Fruit fly (Drosophila melanogaster) whole organism, prepupa: ENCODE measurements around the gene fbl.

Experiments used
- Blimp-1 ChIP-seq: fragments of 200-800 bp; sonication (Bioruptor generic); optimal IDR thresholded peaks from 3 replicates; lab custom pipeline; 2017; ENCODE audit warnings: missing biosample characterization, missing genetic modification characterization, mild to moderate bottlenecking, moderate library complexity, missing genetic modification reagents
- CG10631 ChIP-seq: fragments of 200-800 bp; sonication (Bioruptor generic); optimal IDR thresholded peaks from 2 replicates; lab custom pipeline; 2016; ENCODE audit warnings: missing biosample characterization, missing genetic modification characterization
- CG10669 ChIP-seq: fragments of 200-800 bp; sonication (Bioruptor generic); optimal IDR thresholded peaks from 3 replicates; lab custom pipeline; 2018; ENCODE audit warnings: missing biosample characterization, mild to moderate bottlenecking, missing genetic modification characterization, moderate library complexity
- CG11762 ChIP-seq: fragments of 200-800 bp; sonication (Bioruptor generic); optimal IDR thresholded peaks from 3 replicates; lab custom pipeline; 2016; ENCODE audit warnings: missing biosample characterization, missing genetic modification characterization; ENCODE audit not compliant: insufficient read depth
- CG11902 ChIP-seq: fragments of 200-800 bp; sonication (Bioruptor generic); optimal IDR thresholded peaks from 3 replicates; lab custom pipeline; 2016; ENCODE audit warnings: missing biosample characterization, missing genetic modification characterization
- CG1621 ChIP-seq: fragments of 200-800 bp; sonication (Bioruptor generic); optimal IDR thresholded peaks from 3 replicates; lab custom pipeline; 2018; ENCODE audit warnings: missing biosample characterization, mild to moderate bottlenecking, missing genetic modification characterization
- CG16779 ChIP-seq: fragments of 200-800 bp; sonication (Bioruptor generic); optimal IDR thresholded peaks from 3 replicates; lab custom pipeline; 2017; ENCODE audit warnings: missing biosample characterization, mild to moderate bottlenecking, missing genetic modification characterization
- CG3032 ChIP-seq: fragments of 200-800 bp; optimal IDR thresholded peaks from 2 replicates; lab custom pipeline; 2019; ENCODE audit warnings: missing biosample characterization, mild to moderate bottlenecking, missing genetic modification characterization, moderate library complexity
- CG31627 ChIP-seq: fragments of 200-800 bp; sonication (Bioruptor generic); optimal IDR thresholded peaks from 3 replicates; lab custom pipeline; 2016; ENCODE audit warnings: missing biosample characterization, missing genetic modification characterization
- CG32006 ChIP-seq: fragments of 200-800 bp; sonication (Bioruptor generic); optimal IDR thresholded peaks from 3 replicates; lab custom pipeline; 2017; ENCODE audit warnings: missing biosample characterization, mild to moderate bottlenecking, missing genetic modification characterization
- CG3919 ChIP-seq: fragments of 200-800 bp; sonication (Bioruptor generic); optimal IDR thresholded peaks from 3 replicates; lab custom pipeline; 2016; ENCODE audit warnings: missing biosample characterization, missing genetic modification characterization
- CG4318 ChIP-seq: fragments of 200-800 bp; sonication (Bioruptor generic); optimal IDR thresholded peaks from 3 replicates; lab custom pipeline; 2017; ENCODE audit warnings: missing biosample characterization, mild to moderate bottlenecking, missing genetic modification characterization
- CG6163 ChIP-seq: fragments of 200-800 bp; sonication (Bioruptor generic); IDR thresholded peaks from 3 replicates; pipeline ENCODE4 v1.3.6; 2022; ENCODE audit warnings: missing biosample characterization, missing genetic modification characterization
- CG6276 ChIP-seq: fragments of 200-800 bp; sonication (Bioruptor generic); optimal IDR thresholded peaks from 2 replicates; lab custom pipeline; 2017; ENCODE audit warnings: missing biosample characterization, mild to moderate bottlenecking, missing genetic modification characterization
- CG6792 ChIP-seq: fragments of 200-800 bp; sonication (Bioruptor generic); optimal IDR thresholded peaks from 3 replicates; lab custom pipeline; 2016; ENCODE audit warnings: missing biosample characterization, missing genetic modification characterization
- CG6808 ChIP-seq: fragments of 200-800 bp; sonication (Bioruptor generic); optimal IDR thresholded peaks from 3 replicates; lab custom pipeline; 2017; ENCODE audit warnings: missing biosample characterization, missing genetic modification characterization, mild to moderate bottlenecking, moderate library complexity, missing genetic modification reagents
- CG6854 ChIP-seq: fragments of 200-800 bp; sonication (Bioruptor generic); optimal IDR thresholded peaks from 2 replicates; lab custom pipeline; 2017; ENCODE audit warnings: missing biosample characterization, mild to moderate bottlenecking, missing genetic modification characterization
- CG7368 ChIP-seq: fragments of 200-800 bp; sonication (Bioruptor generic); optimal IDR thresholded peaks from 3 replicates; lab custom pipeline; 2016; ENCODE audit warnings: missing biosample characterization, missing genetic modification characterization
- CG8119 ChIP-seq: fragments of 200-800 bp; sonication (Bioruptor generic); IDR thresholded peaks from 3 replicates; pipeline ENCODE4 v1.3.6; 2022; ENCODE audit warnings: missing biosample characterization, missing genetic modification characterization
- CG8632 ChIP-seq: fragments of 200-800 bp; sonication (Bioruptor generic); optimal IDR thresholded peaks from 3 replicates; lab custom pipeline; 2016; ENCODE audit warnings: missing biosample characterization, missing genetic modification characterization
- CG9139 ChIP-seq: fragments of 200-800 bp; sonication (Bioruptor generic); optimal IDR thresholded peaks from 3 replicates; lab custom pipeline; 2017; ENCODE audit warnings: missing biosample characterization, mild to moderate bottlenecking, missing genetic modification characterization
- Eip75B ChIP-seq: fragments of 200-800 bp; sonication (Bioruptor generic); optimal IDR thresholded peaks from 3 replicates; lab custom pipeline; 2016; ENCODE audit warnings: missing biosample characterization, missing genetic modification characterization
- Eip78C ChIP-seq: fragments of 200-800 bp; sonication (Bioruptor generic); peaks from one replicate; lab custom pipeline; 2016; ENCODE audit warnings: missing biosample characterization, missing genetic modification characterization
- Eip93F ChIP-seq: fragments of 200-800 bp; sonication (Bioruptor generic); optimal IDR thresholded peaks from 2 replicates; lab custom pipeline; 2016; ENCODE audit warnings: missing biosample characterization, mild to moderate bottlenecking, missing genetic modification characterization
- Ets21C ChIP-seq: fragments of 200-800 bp; sonication (Bioruptor generic); optimal IDR thresholded peaks from 3 replicates; lab custom pipeline; 2016; ENCODE audit warnings: missing biosample characterization, missing genetic modification characterization
- Ets96B ChIP-seq: fragments of 200-800 bp; optimal IDR thresholded peaks from 2 replicates; lab custom pipeline; 2019; ENCODE audit warnings: missing biosample characterization, mild to moderate bottlenecking, missing genetic modification characterization, moderate library complexity
- Gug ChIP-seq: fragments of 200-800 bp; sonication (Bioruptor generic); IDR thresholded peaks from 2 replicates; pipeline ENCODE4 v1.3.6; 2022; ENCODE audit warnings: missing biosample characterization, missing genetic modification characterization
- Hr38 ChIP-seq: sonication (Bioruptor generic); optimal IDR thresholded peaks from 2 replicates; lab custom pipeline; 2016; ENCODE audit warnings: missing biosample characterization, missing genetic modification characterization
- Hr39 ChIP-seq: fragments of 200-800 bp; sonication (Bioruptor generic); optimal IDR thresholded peaks from 2 replicates; lab custom pipeline; 2016; ENCODE audit warnings: missing biosample characterization, missing genetic modification characterization
- Hr4 ChIP-seq: fragments of 200-800 bp; sonication (Bioruptor generic); optimal IDR thresholded peaks from 3 replicates; lab custom pipeline; 2016; ENCODE audit warnings: missing biosample characterization, missing genetic modification characterization
- Lpt ChIP-seq: fragments of 200-800 bp; sonication (Bioruptor generic); optimal IDR thresholded peaks from 3 replicates; lab custom pipeline; 2016; ENCODE audit warnings: missing biosample characterization, missing genetic modification characterization
- Met ChIP-seq: fragments of 200-800 bp; sonication (Bioruptor generic); optimal IDR thresholded peaks from 3 replicates; lab custom pipeline; 2016; ENCODE audit warnings: missing biosample characterization, missing genetic modification characterization
- OdsH ChIP-seq: fragments of 200-800 bp; sonication (Bioruptor generic); optimal IDR thresholded peaks from 3 replicates; lab custom pipeline; 2016; ENCODE audit warnings: missing biosample characterization, missing genetic modification characterization
- Smox ChIP-seq: fragments of 200-800 bp; sonication (Bioruptor generic); optimal IDR thresholded peaks from 3 replicates; lab custom pipeline; 2016; ENCODE audit warnings: missing biosample characterization, missing genetic modification characterization
- Sox102F ChIP-seq: fragments of 200-800 bp; sonication (Bioruptor generic); optimal IDR thresholded peaks from 2 replicates; lab custom pipeline; 2016; ENCODE audit warnings: missing biosample characterization, mild to moderate bottlenecking, missing genetic modification characterization
- Sox15 ChIP-seq: fragments of 200-800 bp; sonication (Bioruptor generic); optimal IDR thresholded peaks from 3 replicates; lab custom pipeline; 2016; ENCODE audit warnings: missing biosample characterization, missing genetic modification characterization
- achi ChIP-seq: fragments of 200-800 bp; sonication (Bioruptor generic); optimal IDR thresholded peaks from 3 replicates; lab custom pipeline; 2016; ENCODE audit warnings: missing biosample characterization, missing genetic modification characterization
- acj6 ChIP-seq: fragments of 200-800 bp; sonication (Bioruptor generic); optimal IDR thresholded peaks from 3 replicates; lab custom pipeline; 2016; ENCODE audit warnings: missing biosample characterization, missing genetic modification characterization
- cyc ChIP-seq: fragments of 200-800 bp; sonication (Bioruptor generic); optimal IDR thresholded peaks from 3 replicates; lab custom pipeline; 2016; ENCODE audit warnings: missing biosample characterization, missing genetic modification characterization
- dac ChIP-seq: fragments of 200-800 bp; sonication (Bioruptor generic); optimal IDR thresholded peaks from 2 replicates; lab custom pipeline; 2017; ENCODE audit warnings: missing biosample characterization, mild to moderate bottlenecking, missing genetic modification characterization
- dsx ChIP-seq: fragments of 200-800 bp; optimal IDR thresholded peaks from 3 replicates; lab custom pipeline; 2019; ENCODE audit warnings: missing biosample characterization, mild to moderate bottlenecking, missing genetic modification characterization, moderate library complexity; ENCODE audit not compliant: poor library complexity, severe bottlenecking
- eg ChIP-seq: fragments of 200-800 bp; sonication (Bioruptor generic); IDR thresholded peaks from 3 replicates; pipeline ENCODE4 v1.3.6; 2022; ENCODE audit warnings: missing biosample characterization, missing genetic modification characterization
- esn ChIP-seq: fragments of 200-800 bp; sonication (Bioruptor generic); optimal IDR thresholded peaks from 2 replicates; lab custom pipeline; 2016; ENCODE audit warnings: missing biosample characterization, mild to moderate bottlenecking, missing genetic modification characterization, moderate library complexity
- fd85E ChIP-seq: fragments of 200-800 bp; sonication (Bioruptor generic); optimal IDR thresholded peaks from 3 replicates; lab custom pipeline; 2016; ENCODE audit warnings: missing biosample characterization, missing genetic modification characterization
- fkh ChIP-seq: fragments of 200-800 bp; sonication (Bioruptor generic); optimal IDR thresholded peaks from 3 replicates; lab custom pipeline; 2017; ENCODE audit warnings: missing biosample characterization, mild to moderate bottlenecking, missing genetic modification characterization, moderate library complexity
- lz ChIP-seq: fragments of 200-800 bp; sonication (Bioruptor generic); optimal IDR thresholded peaks from 3 replicates; lab custom pipeline; 2016; ENCODE audit warnings: missing biosample characterization, missing genetic modification characterization
- pdm3 ChIP-seq: fragments of 200-800 bp; sonication (Bioruptor generic); optimal IDR thresholded peaks from 3 replicates; lab custom pipeline; 2016; ENCODE audit warnings: missing biosample characterization, missing genetic modification characterization
- ss ChIP-seq, 2 experiments: fragments of 200-800 bp; sonication (Bioruptor generic); optimal IDR thresholded peaks; 2 replicates in 1 of 2; 3 replicates in 1 of 2; lab custom pipeline; 2017 to 2018; ENCODE audit warnings: mild to moderate bottlenecking in 2 of 2, missing biosample characterization in 2 of 2, missing genetic modification characterization in 2 of 2, moderate library complexity in 1 of 2
- svp ChIP-seq: fragments of 200-800 bp; sonication (Bioruptor generic); peaks from one replicate; lab custom pipeline; 2016; ENCODE audit warnings: missing biosample characterization, missing genetic modification characterization
- topi ChIP-seq: fragments of 200-800 bp; sonication (Bioruptor generic); optimal IDR thresholded peaks from 3 replicates; lab custom pipeline; 2016; ENCODE audit warnings: missing biosample characterization, missing genetic modification characterization
- vri ChIP-seq: fragments of 200-800 bp; sonication (Bioruptor generic); optimal IDR thresholded peaks from 3 replicates; lab custom pipeline; 2016; ENCODE audit warnings: missing biosample characterization, mild to moderate bottlenecking, missing genetic modification characterization

Gene fbl

DNA sequence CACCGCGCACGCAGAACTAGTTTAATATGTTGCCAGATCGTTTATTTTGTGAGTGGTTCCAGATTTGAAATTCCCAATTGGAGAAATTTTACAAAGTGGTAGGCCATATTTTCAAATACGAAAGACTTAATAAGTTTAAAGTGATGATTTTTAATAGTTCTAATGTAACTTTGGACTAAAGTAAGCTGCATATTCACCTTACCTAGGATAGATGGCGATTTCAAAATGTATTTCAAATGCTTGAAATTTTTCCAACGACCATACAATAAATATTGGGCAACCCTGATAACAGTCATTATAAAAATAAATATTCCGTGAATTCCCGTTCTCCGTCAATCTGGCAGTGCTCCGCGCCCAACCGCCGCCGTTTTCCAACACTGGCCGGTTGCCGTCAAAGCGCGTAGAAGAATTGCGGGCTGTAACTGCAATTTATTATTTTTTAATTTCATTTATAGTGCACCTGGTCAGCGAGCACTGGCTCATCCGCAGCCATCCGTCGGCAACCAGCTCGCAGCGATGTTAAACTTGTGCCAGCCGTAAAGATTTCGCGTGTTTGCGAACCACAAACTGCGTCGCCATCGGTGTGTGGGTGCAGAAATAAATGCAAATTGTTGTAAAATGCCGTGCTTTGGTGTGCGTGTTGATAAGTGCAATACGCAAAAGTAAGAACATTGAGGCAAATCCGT is 8.2 kb upstream of the fbl start, which contains the start of the genes Ide and RhoBTB:
Ide (minus strand) TSS at position 19 of the 686 bp plus-strand sequence.
RhoBTB (plus strand) TSS at position 365 of the 686 bp plus-strand sequence.
- TF ChIP-seq CG32006 (GFP tag; lab: Kevin White, UChicago) (peak; percentile 84), CG8119 (GFP tag; lab: Robert Waterston, UW) (peak; percentile 42; the same call in 1 of the 3 replicates), Eip78C (GFP tag; lab: Kevin White, UChicago) (peak; percentile 83), CG9139 (GFP tag; lab: Kevin White, UChicago) (no peak), CG10631 (GFP tag; lab: Kevin White, UChicago) (peak; percentile 86), CG7368 (GFP tag; lab: Kevin White, UChicago) (peak; percentile 55), Sox102F (GFP tag; lab: Kevin White, UChicago) (no peak), CG8632 (GFP tag; lab: Kevin White, UChicago) (peak; percentile 53), Smox (GFP tag; lab: Kevin White, UChicago) (no peak), dac (GFP tag; lab: Kevin White, UChicago) (peak; percentile 51), ss (GFP tag; optimal IDR thresholded peaks at IDR 0.05; lab: Kevin White, UChicago) (peak in 1 of 2 experiments; percentile 45), esn (GFP tag; lab: Kevin White, UChicago) (peak; percentile 80), Gug (GFP tag; lab: Robert Waterston, UW) (peak; percentile 81), CG4318 (GFP tag; lab: Kevin White, UChicago) (peak; percentile 73), Blimp-1 (GFP tag; lab: Kevin White, UChicago) (peak; percentile 41), CG16779 (tag; lab: Kevin White, UChicago) (no peak), CG6808 (no peak), Ets96B (tag; lab: Kevin White, UChicago) (peak; percentile 52), acj6 (GFP tag; lab: Kevin White, UChicago) (peak; percentile 88), topi (GFP tag; lab: Kevin White, UChicago) (peak; percentile 79), CG31627 (peak; percentile 94), vri (no peak), CG1621 (tag; lab: Kevin White, UChicago) (peak; percentile 58), CG6163 (peak; percentile 59; the same call in 1 of the 3 replicates), Hr4 (GFP tag; lab: Kevin White, UChicago) (peak; percentile 88), CG6854 (GFP tag; lab: Kevin White, UChicago) (no peak), Eip93F (no peak), CG6276 (GFP tag; lab: Kevin White, UChicago) (no peak), CG11902 (GFP tag; lab: Kevin White, UChicago) (peak; percentile 91), CG3919 (GFP tag; lab: Kevin White, UChicago) (peak; percentile 76), fkh (GFP tag; lab: Kevin White, UChicago) (no peak), Eip75B (GFP tag; lab: Kevin White, UChicago) (peak; percentile 77), CG3032 (tag; lab: Kevin White, UChicago) (peak; percentile 83), Met (GFP tag; lab: Kevin White, UChicago) (no peak), pdm3 (GFP tag; lab: Kevin White, UChicago) (no peak), eg (GFP tag; lab: Robert Waterston, UW) (peak; percentile 82), svp (GFP tag; lab: Kevin White, UChicago) (no peak), CG6792 (GFP tag; lab: Kevin White, UChicago) (peak; percentile 75), lz (GFP tag; lab: Kevin White, UChicago) (peak; percentile 92), Ets21C (peak; percentile 89), cyc (GFP tag; lab: Kevin White, UChicago) (peak; percentile 90), Hr39 (GFP tag; lab: Kevin White, UChicago) (peak; percentile 93), fd85E (GFP tag; lab: Kevin White, UChicago) (no peak), Hr38 (peak; percentile 28), Sox15 (GFP tag; lab: Kevin White, UChicago) (peak; percentile 90), dsx (GFP tag; lab: Kevin White, UChicago) (peak; percentile 53), OdsH (GFP tag; lab: Kevin White, UChicago) (peak; percentile 87), Lpt (GFP tag; lab: Kevin White, UChicago) (peak; percentile 64), CG11762 (peak; percentile 78), CG10669 (peak; percentile 96), achi (GFP tag; lab: Kevin White, UChicago) (peak; percentile 86)
